Fruit fly (Drosophila melanogaster) whole organism, adult: ENCODE results near the gene CG14689.

Source experiments
- CG11617 ChIP-seq: fragments of 200-800 bp; sonication (Bioruptor generic); optimal IDR thresholded peaks from 2 replicates; lab custom pipeline; 2017; ENCODE audit warnings: mild to moderate bottlenecking, missing biosample characterization, missing genetic modification reagents, missing genetic modification characterization
- CG12768 ChIP-seq: fragments of 200-800 bp; sonication (Bioruptor generic); optimal IDR thresholded peaks from 2 replicates; lab custom pipeline; 2017; ENCODE audit warnings: missing biosample characterization, missing genetic modification characterization, mild to moderate bottlenecking, moderate library complexity, missing genetic modification reagents
- CG14711 ChIP-seq: fragments of 200-800 bp; sonication (Bioruptor generic); optimal IDR thresholded peaks from 2 replicates; lab custom pipeline; 2018; ENCODE audit warnings: missing biosample characterization, mild to moderate bottlenecking, missing genetic modification characterization, moderate library complexity
- CG1620 ChIP-seq: fragments of 200-800 bp; sonication (Bioruptor generic); optimal IDR thresholded peaks from 2 replicates; lab custom pipeline; 2016; ENCODE audit warnings: missing biosample characterization, missing genetic modification characterization
- CG33017 ChIP-seq: fragments of 200-800 bp; sonication (Bioruptor generic); optimal IDR thresholded peaks from 2 replicates; lab custom pipeline; 2018; ENCODE audit warnings: missing biosample characterization, mild to moderate bottlenecking, missing genetic modification characterization, moderate library complexity
- CG5204 ChIP-seq: fragments of 200-800 bp; sonication (Bioruptor generic); optimal IDR thresholded peaks from 2 replicates; lab custom pipeline; 2016; ENCODE audit warnings: missing biosample characterization, missing genetic modification characterization
- CG7045 ChIP-seq: fragments of 200-800 bp; sonication (Bioruptor generic); optimal IDR thresholded peaks from 2 replicates; lab custom pipeline; 2017; ENCODE audit warnings: missing biosample characterization, mild to moderate bottlenecking, missing genetic modification characterization
- CG7101 ChIP-seq: fragments of 200-800 bp; sonication (Bioruptor generic); optimal IDR thresholded peaks from 2 replicates; lab custom pipeline; 2018; ENCODE audit warnings: missing biosample characterization, mild to moderate bottlenecking, missing genetic modification characterization, moderate library complexity
- Clk ChIP-seq: fragments of 200-800 bp; sonication (Bioruptor generic); optimal IDR thresholded peaks from 2 replicates; lab custom pipeline; 2017; ENCODE audit warnings: missing biosample characterization, missing genetic modification characterization
- Crg-1 ChIP-seq: fragments of 200-800 bp; sonication (Bioruptor generic); optimal IDR thresholded peaks from 2 replicates; lab custom pipeline; 2016; ENCODE audit warnings: missing biosample characterization, missing genetic modification characterization
- Hr96 ChIP-seq: fragments of 200-800 bp; sonication (Bioruptor generic); optimal IDR thresholded peaks from 2 replicates; lab custom pipeline; 2016; ENCODE audit warnings: missing biosample characterization, missing genetic modification characterization
- Mnt ChIP-seq: fragments of 200-800 bp; sonication (Bioruptor generic); optimal IDR thresholded peaks from 2 replicates; lab custom pipeline; 2016; ENCODE audit warnings: missing biosample characterization, mild to moderate bottlenecking, missing genetic modification characterization
- bab1 ChIP-seq: fragments of 200-800 bp; sonication (Bioruptor generic); optimal IDR thresholded peaks from 3 replicates; lab custom pipeline; 2019; ENCODE audit warnings: missing biosample characterization, mild to moderate bottlenecking, missing genetic modification characterization, moderate library complexity
- cic ChIP-seq: fragments of 200-800 bp; sonication (Bioruptor generic); optimal IDR thresholded peaks from 2 replicates; lab custom pipeline; 2017; ENCODE audit warnings: missing biosample characterization, mild to moderate bottlenecking, missing genetic modification characterization, moderate library complexity
- cnc ChIP-seq, 2 experiments: fragments of >200 bp; optimal IDR thresholded peaks; 2 replicates each; lab custom pipeline; 2017
- kay ChIP-seq: fragments of 200-800 bp; sonication (Bioruptor generic); peaks from one replicate; lab custom pipeline; 2016; ENCODE audit warnings: missing biosample characterization, missing genetic modification characterization, borderline replicate concordance
- ovo ChIP-seq: fragments of 200-800 bp; sonication (Bioruptor generic); optimal IDR thresholded peaks from 2 replicates; lab custom pipeline; 2016; ENCODE audit warnings: missing biosample characterization, missing genetic modification characterization
- pad ChIP-seq: fragments of 200-800 bp; sonication (Bioruptor generic); optimal IDR thresholded peaks from 3 replicates; lab custom pipeline; 2017; ENCODE audit warnings: missing biosample characterization, missing genetic modification characterization, mild to moderate bottlenecking, moderate library complexity, missing genetic modification reagents
- tj ChIP-seq: fragments of 200-800 bp; sonication (Bioruptor generic); optimal IDR thresholded peaks from 3 replicates; lab custom pipeline; 2017; ENCODE audit warnings: missing biosample characterization, mild to moderate bottlenecking, missing genetic modification characterization, moderate library complexity
- toe ChIP-seq: fragments of 200-800 bp; sonication (Bioruptor generic); optimal IDR thresholded peaks from 2 replicates; lab custom pipeline; 2016; ENCODE audit warnings: missing biosample characterization, missing genetic modification characterization

CG14689 gene

DNA sequence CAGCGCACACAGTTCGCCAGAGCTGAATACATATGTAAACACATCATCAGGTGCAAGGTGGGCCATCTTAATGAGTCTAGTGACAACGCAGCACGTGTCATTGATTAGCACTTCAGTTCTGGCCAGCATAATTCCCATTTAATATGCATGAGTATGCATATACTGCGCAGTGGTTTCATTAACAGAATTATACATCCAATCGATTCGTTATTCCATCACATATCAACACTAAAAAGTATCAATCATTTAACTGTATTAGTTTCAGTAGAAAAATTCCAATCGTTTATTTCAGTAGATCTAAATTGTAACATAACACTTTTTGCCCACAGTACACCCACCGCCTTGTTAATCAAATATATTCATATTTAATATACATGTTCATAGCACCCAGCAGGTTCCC lies 3.5 kb upstream of the CG14689 start, which contains the start of gene CG4073:
Gene CG4073, plus strand, starts transcription at position 301 of the 400 bp plus-strand sequence.
- TF ChIP-seq CG1620 (GFP tag; lab: Kevin White, UChicago) (no peak), CG11617 (GFP tag; lab: Kevin White, UChicago) (no peak), toe (GFP tag; lab: Kevin White, UChicago) (no peak), tj (GFP tag; lab: Kevin White, UChicago) (no peak), pad (no peak), Clk (GFP tag; lab: Kevin White, UChicago) (no peak), CG12768 (GFP tag; lab: Kevin White, UChicago) (no peak), bab1 (GFP tag; lab: Kevin White, UChicago) (no peak), Mnt (GFP tag; lab: Kevin White, UChicago) (no peak), Crg-1 (GFP tag; lab: Kevin White, UChicago) (no peak), cic (GFP tag; lab: Kevin White, UChicago) (no peak), CG7101 (tag; lab: Kevin White, UChicago) (no peak)

DNA sequence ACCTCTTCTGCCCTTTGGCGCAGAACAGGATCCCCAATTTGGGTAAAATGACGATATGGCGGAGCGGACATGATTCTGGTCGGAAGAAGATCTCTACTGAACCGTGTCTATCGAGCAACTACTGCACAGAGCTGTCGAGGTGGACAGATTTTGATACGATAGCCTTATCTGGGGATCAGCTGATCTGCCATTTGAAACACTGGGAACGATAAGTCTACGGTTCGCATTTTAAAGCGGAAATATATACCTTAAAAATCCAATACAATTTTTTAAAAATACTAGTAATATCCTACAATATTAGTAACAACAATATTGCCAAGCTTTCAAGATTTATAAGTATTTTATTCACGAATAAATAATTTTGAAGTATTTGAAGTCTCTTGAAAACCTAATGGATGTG lies 1.8 kb downstream of the CG14689 start, which contains the start of gene CG31373:
Gene CG31373, minus strand, starts transcription at position 101 of the 400 bp plus-strand sequence.
- TF ChIP-seq CG12768 (GFP tag; lab: Kevin White, UChicago) (no peak), cic (GFP tag; lab: Kevin White, UChicago) (no peak), kay (GFP tag; lab: Kevin White, UChicago) (no peak), Mnt (GFP tag; lab: Kevin White, UChicago) (no peak), CG33017 (no peak), Hr96 (no peak), Clk (GFP tag; lab: Kevin White, UChicago) (no peak), Crg-1 (GFP tag; lab: Kevin White, UChicago) (no peak), cnc (optimal IDR thresholded peaks at IDR 0.05; lab: Kevin White, UChicago) (no peak), bab1 (GFP tag; lab: Kevin White, UChicago) (no peak), CG5204 (GFP tag; lab: Kevin White, UChicago) (no peak), CG14711 (tag; lab: Kevin White, UChicago) (no peak), tj (GFP tag; lab: Kevin White, UChicago) (no peak), CG1620 (GFP tag; lab: Kevin White, UChicago) (no peak), CG11617 (GFP tag; lab: Kevin White, UChicago) (no peak), CG7045 (GFP tag; lab: Kevin White, UChicago) (no peak), pad (no peak)

DNA sequence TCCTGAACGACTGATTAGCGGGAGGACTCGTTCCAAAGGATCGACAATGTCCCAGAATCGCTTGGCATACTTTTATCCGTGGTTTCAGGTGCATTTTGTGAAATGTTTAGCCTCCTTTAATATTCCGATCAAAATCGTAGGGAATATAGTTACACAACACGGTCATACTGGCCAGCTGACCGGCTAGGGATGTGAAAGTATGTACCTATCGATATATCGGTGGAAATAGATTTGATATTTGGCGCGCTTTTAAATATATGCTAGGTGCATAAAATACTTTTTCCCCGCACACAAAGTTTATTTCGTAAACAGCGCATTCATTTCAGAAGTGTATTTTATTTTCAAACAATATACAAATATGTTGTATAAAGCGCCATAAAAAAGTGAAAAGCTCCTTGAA lies 2.9 kb downstream of the CG14689 start, which contains the start of gene CG31278:
Gene CG31278, minus strand, starts transcription at position 172 of the 400 bp plus-strand sequence.
- TF ChIP-seq pad (no peak), bab1 (GFP tag; lab: Kevin White, UChicago) (peak; percentile 26)

dm6 chr3R:10706763-10707162 lies 4.3 kb downstream of the CG14689 start, which contains the start of the genes CG31467 and CG14684:
Gene CG31467 (minus strand): TSS chr3R:10706863.
Gene CG14684 (plus strand): TSS chr3R:10706974.
- TF ChIP-seq toe (GFP tag; lab: Kevin White, UChicago) (no peak), cnc (optimal IDR thresholded peaks at IDR 0.05; lab: Kevin White, UChicago) (no peak), CG14711 (tag; lab: Kevin White, UChicago) (no peak), cic (GFP tag; lab: Kevin White, UChicago) (no peak), kay (GFP tag; lab: Kevin White, UChicago) (no peak), ovo (GFP tag; lab: Kevin White, UChicago) (no peak), CG1620 (GFP tag; lab: Kevin White, UChicago) (no peak), tj (GFP tag; lab: Kevin White, UChicago) (no peak), Crg-1 (GFP tag; lab: Kevin White, UChicago) (no peak), pad (no peak), CG11617 (GFP tag; lab: Kevin White, UChicago) (no peak), CG7101 (tag; lab: Kevin White, UChicago) (no peak), Hr96 (no peak)

DNA sequence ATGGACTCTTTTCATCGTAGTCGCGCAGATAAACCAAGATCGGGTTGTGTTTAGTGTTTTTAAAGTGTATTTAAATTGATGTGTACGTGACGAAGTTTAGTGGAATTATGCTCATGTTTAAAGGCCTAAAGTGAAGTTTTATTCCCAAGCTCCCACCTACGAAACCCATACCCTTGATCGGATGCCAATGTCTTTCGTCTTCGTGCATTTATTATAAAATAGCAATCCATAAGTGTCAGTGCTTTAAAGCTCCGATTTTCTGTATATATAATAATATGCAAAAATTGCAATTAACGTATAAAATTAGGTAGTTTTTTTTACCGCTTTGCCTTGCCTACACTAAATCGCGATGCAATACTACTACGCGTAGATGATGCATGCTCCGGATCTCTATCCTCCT lies 6.1 kb downstream of the CG14689 start, which contains the start of gene CG31391:
Gene CG31391, minus strand, starts transcription at position 101 of the 400 bp plus-strand sequence.
- TF ChIP-seq cic (GFP tag; lab: Kevin White, UChicago) (no peak), CG7101 (tag; lab: Kevin White, UChicago) (no peak), kay (GFP tag; lab: Kevin White, UChicago) (no peak), CG12768 (GFP tag; lab: Kevin White, UChicago) (no peak)

DNA sequence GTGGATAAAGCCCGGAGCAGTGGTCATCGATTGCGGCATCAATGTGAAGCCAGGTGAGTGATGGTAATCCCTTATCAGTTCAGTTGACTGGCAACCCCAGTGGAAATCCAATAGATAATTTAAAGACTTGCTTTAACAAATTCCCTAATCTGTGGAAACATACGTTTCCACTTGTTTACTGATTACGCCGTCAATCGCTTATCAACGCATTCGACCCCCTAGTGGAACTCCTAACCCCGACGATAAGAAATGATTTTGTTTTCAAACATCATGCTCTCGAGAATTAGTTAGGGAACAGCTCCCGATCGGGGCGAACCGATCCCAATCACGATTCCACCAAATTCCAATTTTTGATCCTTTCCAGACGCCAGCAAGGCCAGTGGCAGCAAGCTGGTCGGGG lies 10.4 kb downstream of the CG14689 start:
- TF ChIP-seq Clk (GFP tag; lab: Kevin White, UChicago) (no peak), tj (GFP tag; lab: Kevin White, UChicago) (no peak)
